Fruit fly (Drosophila melanogaster) whole organism: ENCODE results near the gene Sos.

ENCODE experiments used
- pan ChIP-seq: fragments of >200 bp; optimal IDR thresholded peaks from 2 replicates; lab custom pipeline; 2017
- psq ChIP-seq: fragments of >200 bp; optimal IDR thresholded peaks from 2 replicates; lab custom pipeline; 2017
- usp ChIP-seq: fragments of >200 bp; optimal IDR thresholded peaks from 2 replicates; lab custom pipeline; 2017; ENCODE audit warnings: missing biosample characterization, missing genetic modification characterization, mixed read lengths

- TF ChIP-seq usp (no peak), pan (lab: Kevin White, UChicago) (no peak), psq (lab: Kevin White, UChicago) (no peak)
Observed at dm6 chr2L:13820176-13820575, 6.6 kb downstream of the Sos start.
